Worm (Caenorhabditis elegans) whole organism, L4 larva: ENCODE results near the gene H25P19.1.

Source experiments
- T26A8.4 ChIP-seq: fragments of 200-800 bp; sonication (Bioruptor generic); IDR thresholded peaks from 2 replicates; pipeline ENCODE4 v1.3.6; 2022; ENCODE audit warnings: missing genetic modification characterization, missing compliant biosample characterization
- Y5F2A.4 ChIP-seq: fragments of 200-800 bp; sonication (Bioruptor generic); optimal IDR thresholded peaks from 2 replicates; lab custom pipeline; 2018; ENCODE audit warnings: mild to moderate bottlenecking, missing genetic modification characterization, missing compliant biosample characterization
- aha-1 ChIP-seq: fragments of 150-350 bp; peaks from one replicate; lab custom pipeline; 2014; ENCODE audit warnings: missing biosample characterization, missing genetic modification characterization
- ama-1 ChIP-seq: fragments of 150-350 bp; optimal IDR thresholded peaks from 2 replicates; lab custom pipeline; 2014; ENCODE audit warnings: inconsistent platforms, mixed read lengths
- ctbp-1 ChIP-seq: fragments of 200-800 bp; sonication (Bioruptor generic); IDR thresholded peaks from 2 replicates; pipeline ENCODE4 v1.3.6; 2022; ENCODE audit warnings: missing genetic modification reagents, missing genetic modification characterization, missing compliant biosample characterization
- daf-16 ChIP-seq, 3 experiments: sonication (generic microtip); optimal IDR thresholded peaks; 2 replicates each; lab custom pipeline; 2016 to 2017; ENCODE audit warnings: missing genetic modification characterization in 3 of 3, missing genetic modification reagents in 3 of 3, mild to moderate bottlenecking in 2 of 3, missing compliant biosample characterization in 2 of 3, missing biosample characterization in 1 of 3, moderate library complexity in 1 of 3
- daf-19 ChIP-seq: fragments of 200-800 bp; sonication (Bioruptor generic); conservative IDR thresholded peaks from 2 replicates; pipeline ENCODE4 v1.3.6; 2022; ENCODE audit warnings: missing genetic modification characterization, missing compliant biosample characterization
- dmd-9 ChIP-seq: fragments of 200-800 bp; sonication (Bioruptor generic); IDR thresholded peaks from 2 replicates; pipeline ENCODE4 v1.3.6; 2022; ENCODE audit warnings: missing genetic modification reagents, missing genetic modification characterization, missing compliant biosample characterization
- dpl-1 ChIP-seq: fragments of 150-350 bp; optimal IDR thresholded peaks from 2 replicates; lab custom pipeline; 2014; ENCODE audit warnings: missing biosample characterization, missing genetic modification reagents, missing genetic modification characterization
- dve-1 ChIP-seq: sonication (generic microtip); optimal IDR thresholded peaks from 2 replicates; lab custom pipeline; 2017; ENCODE audit warnings: antibody characterized with exemption, mild to moderate bottlenecking, missing genetic modification characterization, missing compliant biosample characterization; ENCODE audit not compliant: insufficient read depth
- hlh-11 ChIP-seq: fragments of 200-800 bp; sonication (Bioruptor generic); optimal IDR thresholded peaks from 2 replicates; lab custom pipeline; 2018; ENCODE audit warnings: mild to moderate bottlenecking, missing genetic modification characterization, missing compliant biosample characterization
- hlh-30 ChIP-seq: sonication (generic microtip); optimal IDR thresholded peaks from 2 replicates; lab custom pipeline; 2017; ENCODE audit warnings: antibody characterized with exemption, mild to moderate bottlenecking, missing genetic modification characterization, missing compliant biosample characterization; ENCODE audit not compliant: insufficient read depth
- lim-7 ChIP-seq: fragments of 200-800 bp; sonication (Bioruptor generic); IDR thresholded peaks from 2 replicates; pipeline ENCODE4 v1.3.6; 2022; ENCODE audit warnings: missing genetic modification characterization, missing compliant biosample characterization
- lin-1 ChIP-seq: fragments of 200-800 bp; sonication (Bioruptor generic); IDR thresholded peaks from 2 replicates; pipeline ENCODE4 v1.3.6; 2022; ENCODE audit warnings: missing genetic modification reagents, missing genetic modification characterization, missing compliant biosample characterization
- lin-29 ChIP-seq: fragments of 200-800 bp; sonication (Bioruptor generic); IDR thresholded peaks from 2 replicates; pipeline ENCODE4 v1.3.6; 2022; ENCODE audit warnings: missing genetic modification reagents, missing genetic modification characterization, missing compliant biosample characterization
- lin-38 ChIP-seq: fragments of 200-800 bp; sonication (Bioruptor generic); IDR thresholded peaks from 2 replicates; pipeline ENCODE4 v1.3.6; 2022; ENCODE audit warnings: missing genetic modification reagents, missing genetic modification characterization, missing compliant biosample characterization
- lsy-2 ChIP-seq, 2 experiments: fragments of 150-350 bp in 1 of 2; sonication (generic microtip) in 1 of 2; optimal IDR thresholded peaks; 2 replicates each; lab custom pipeline; 2014 to 2017; ENCODE audit warnings: missing biosample characterization in 2 of 2, missing genetic modification characterization in 2 of 2
- madf-5 ChIP-seq, 2 experiments: fragments of 200-800 bp; sonication (Bioruptor generic); IDR thresholded peaks; 2 replicates each; pipeline ENCODE4 v1.3.6; 2022; ENCODE audit warnings: missing compliant biosample characterization in 2 of 2, missing genetic modification characterization in 2 of 2
- mep-1 ChIP-seq: fragments of 150-350 bp; sonication (generic microtip); optimal IDR thresholded peaks from 3 replicates; lab custom pipeline; 2014; ENCODE audit warnings: missing biosample characterization, missing genetic modification characterization
- mes-2 ChIP-seq: sonication (generic microtip); optimal IDR thresholded peaks from 2 replicates; lab custom pipeline; 2016; ENCODE audit warnings: missing genotype, mild to moderate bottlenecking, missing genetic modification characterization, missing compliant biosample characterization; ENCODE audit not compliant: poor library complexity, severe bottlenecking
- mxl-3 ChIP-seq: fragments of 200-800 bp; sonication (Bioruptor generic); optimal IDR thresholded peaks from 2 replicates; lab custom pipeline; 2018; ENCODE audit warnings: mild to moderate bottlenecking, missing genetic modification characterization, missing compliant biosample characterization
- nhr-10 ChIP-seq: fragments of 150-350 bp; optimal IDR thresholded peaks from 2 replicates; lab custom pipeline; 2014; ENCODE audit warnings: missing biosample characterization, missing genetic modification characterization
- nhr-237 ChIP-seq: sonication (generic microtip); optimal IDR thresholded peaks from 2 replicates; lab custom pipeline; 2017; ENCODE audit warnings: missing biosample characterization, missing genetic modification characterization
- nhr-28 ChIP-seq: fragments of 150-350 bp; optimal IDR thresholded peaks from 2 replicates; lab custom pipeline; 2014; ENCODE audit warnings: missing biosample characterization, missing genetic modification characterization
- nhr-41 ChIP-seq: fragments of 200-800 bp; sonication (Bioruptor generic); IDR thresholded peaks from 2 replicates; pipeline ENCODE4 v1.3.6; 2022; ENCODE audit warnings: missing genetic modification reagents, missing genetic modification characterization, missing compliant biosample characterization
- nhr-42 ChIP-seq: fragments of 200-800 bp; sonication (Bioruptor generic); IDR thresholded peaks from 2 replicates; pipeline ENCODE4 v1.3.6; 2022; ENCODE audit warnings: missing genetic modification characterization, missing compliant biosample characterization
- nhr-48 ChIP-seq: sonication (generic microtip); optimal IDR thresholded peaks from 2 replicates; lab custom pipeline; 2016; ENCODE audit warnings: mild to moderate bottlenecking, missing genetic modification characterization, missing compliant biosample characterization
- nhr-6 ChIP-seq: fragments of 150-350 bp; optimal IDR thresholded peaks from 2 replicates; lab custom pipeline; 2014; ENCODE audit warnings: missing biosample characterization, missing genetic modification characterization
- nhr-77 ChIP-seq: fragments of 150-350 bp; optimal IDR thresholded peaks from 2 replicates; lab custom pipeline; 2014; ENCODE audit warnings: missing biosample characterization, missing genetic modification characterization
- pha-4 ChIP-seq, 2 experiments: fragments of 150-350 bp in 1 of 2; fragments of 200-800 bp in 1 of 2; sonication (Bioruptor generic) in 1 of 2; IDR thresholded peaks in 1 of 2; optimal IDR thresholded peaks in 1 of 2; 2 replicates each; pipeline versions ENCODE4 v1.3.6 to Lab custom; 2014 to 2022; ENCODE audit warnings: missing genetic modification characterization in 2 of 2, missing genetic modification reagents in 2 of 2, missing biosample characterization in 1 of 2, missing compliant biosample characterization in 1 of 2
- php-3 ChIP-seq: fragments of 200-800 bp; sonication (Bioruptor generic); IDR thresholded peaks from 2 replicates; pipeline ENCODE4 v1.3.6; 2022; ENCODE audit warnings: missing genetic modification reagents, missing genetic modification characterization, missing compliant biosample characterization
- pqm-1 ChIP-seq: sonication (generic microtip); optimal IDR thresholded peaks from 2 replicates; lab custom pipeline; 2017; ENCODE audit warnings: missing biosample characterization, missing genetic modification characterization
- rbr-2 ChIP-seq: sonication (generic microtip); optimal IDR thresholded peaks from 2 replicates; lab custom pipeline; 2016; ENCODE audit warnings: missing genotype, missing genetic modification characterization, missing compliant biosample characterization
- sdz-12 ChIP-seq: fragments of 200-800 bp; sonication (Bioruptor generic); optimal IDR thresholded peaks from 2 replicates; lab custom pipeline; 2018; ENCODE audit warnings: mild to moderate bottlenecking, missing genetic modification characterization, missing compliant biosample characterization
- set-16 ChIP-seq: fragments of 200-800 bp; sonication (Bioruptor generic); IDR thresholded peaks from 2 replicates; pipeline ENCODE4 v1.3.6; 2022; ENCODE audit warnings: missing genetic modification reagents, missing genetic modification characterization, missing compliant biosample characterization
- tra-1 ChIP-seq: fragments of 200-800 bp; sonication (Bioruptor generic); IDR thresholded peaks from 2 replicates; pipeline ENCODE4 v1.3.6; 2022; ENCODE audit warnings: missing genetic modification reagents, missing genetic modification characterization, missing compliant biosample characterization
- unc-130 ChIP-seq: sonication (generic microtip); optimal IDR thresholded peaks from 2 replicates; lab custom pipeline; 2016; ENCODE audit warnings: missing genetic modification reagents, missing genetic modification characterization, missing compliant biosample characterization
- vab-7 ChIP-seq: fragments of 200-800 bp; sonication (Bioruptor generic); IDR thresholded peaks from 2 replicates; pipeline ENCODE4 v1.3.6; 2022; ENCODE audit warnings: missing genetic modification reagents, missing genetic modification characterization, missing compliant biosample characterization
- zfp-3 ChIP-seq: fragments of 200-800 bp; sonication (Bioruptor generic); conservative IDR thresholded peaks from 2 replicates; pipeline ENCODE4 v1.3.6; 2022; ENCODE audit warnings: missing genetic modification reagents, missing genetic modification characterization, missing compliant biosample characterization
- zip-11 ChIP-seq: fragments of 200-800 bp; sonication (Bioruptor generic); IDR thresholded peaks from 2 replicates; pipeline ENCODE4 v1.3.6; 2022; ENCODE audit warnings: missing genetic modification characterization, missing compliant biosample characterization
- zip-2 ChIP-seq: fragments of 150-350 bp; optimal IDR thresholded peaks from 2 replicates; lab custom pipeline; 2014; ENCODE audit warnings: missing biosample characterization, missing genetic modification characterization
- ztf-7 ChIP-seq: fragments of 150-350 bp; optimal IDR thresholded peaks from 2 replicates; lab custom pipeline; 2014; ENCODE audit warnings: missing biosample characterization, missing genetic modification characterization

The H25P19.1 gene

DNA sequence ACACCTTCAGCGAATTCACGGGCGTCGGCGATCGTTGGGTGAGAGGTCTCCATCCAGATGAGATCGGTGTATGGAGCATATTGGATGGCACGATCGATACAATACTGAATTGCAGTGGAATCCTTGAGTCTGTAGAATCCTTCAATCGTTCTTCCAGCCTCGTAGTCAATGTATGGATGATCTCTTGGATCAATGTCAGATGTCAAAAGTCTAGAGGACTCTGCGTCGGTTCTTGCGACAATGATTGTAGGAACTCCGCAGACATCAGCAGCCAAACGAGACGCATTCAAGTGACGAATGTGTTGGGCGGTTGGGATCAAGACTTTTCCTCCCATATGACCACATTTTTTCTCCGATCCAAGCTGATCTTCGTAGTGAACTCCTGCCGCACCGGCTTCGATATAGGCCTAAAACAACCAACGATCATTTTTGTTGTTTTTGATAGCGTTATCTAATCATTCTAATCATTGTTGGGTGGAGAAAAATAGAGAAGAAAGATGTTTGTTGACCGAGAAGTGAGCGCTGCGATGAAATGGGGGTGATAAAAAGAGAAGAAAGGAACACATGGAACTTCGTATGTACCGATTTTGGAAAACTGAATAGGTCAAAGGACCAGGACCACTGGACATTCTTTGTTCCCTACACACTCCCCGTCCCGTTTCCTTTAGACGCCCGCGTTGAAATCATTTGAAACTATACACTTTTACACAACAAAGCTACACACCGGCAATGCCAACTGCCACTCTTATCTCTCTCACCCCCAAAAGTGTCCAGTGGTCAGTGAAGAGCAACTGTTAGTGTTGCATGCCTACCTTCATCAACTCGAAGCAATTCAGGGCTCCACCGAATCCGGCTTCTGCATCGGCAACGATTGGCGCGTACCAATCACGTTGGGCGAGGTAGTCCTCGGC, 39.3 kb downstream of the H25P19.1 start:
- TF ChIP-seq dmd-9 (GFP tag; lab: Robert Waterston, UW) (peak; percentile 7; the same call in 1 of the 2 replicates), ztf-7 (tag; lab: Kevin White, UChicago) (no peak), unc-130 (GFP tag; lab: Kevin White, UChicago) (no peak), hlh-11 (tag; lab: Kevin White, UChicago) (no peak), lin-38 (GFP tag; lab: Robert Waterston, UW) (0 out of 2 replicates have a peak, but pooled peaks have one; percentile 3), nhr-28 (tag; lab: Kevin White, UChicago) (peak; percentile 26), nhr-42 (peak; percentile 24; the same call in 1 of the 2 replicates), daf-16 (GFP tag; optimal IDR thresholded peaks at IDR 0.05; lab: Kevin White, UChicago) (peak in 1 of 2 experiments; percentile 6), daf-16 (tag; optimal IDR thresholded peaks at IDR 0.05; lab: Kevin White, UChicago) (no peak), lim-7 (0 out of 2 replicates have a peak, but pooled peaks have one; percentile 8), pha-4 (GFP tag; IDR thresholded peaks at IDR 0.05; lab: Robert Waterston, UW) (peak; percentile 18; the same call in 1 of the 2 replicates), pha-4 (tag; optimal IDR thresholded peaks at IDR 0.05; lab: Kevin White, UChicago) (no peak), aha-1 (peak; percentile 97), zfp-3 (peak; percentile 41; the same call in 1 of the 2 replicates), zip-2 (tag; lab: Kevin White, UChicago) (peak; percentile 15), T26A8.4 (peak; percentile 27; the same call in 1 of the 2 replicates), nhr-10 (peak; percentile 22), mes-2 (tag; lab: Kevin White, UChicago) (peak; percentile 11), daf-19 (GFP tag; lab: Robert Waterston, UW) (0 out of 2 replicates have a peak, but pooled peaks have one; percentile 38), nhr-41 (GFP tag; lab: Robert Waterston, UW) (no peak), mep-1 (tag; lab: Kevin White, UChicago) (peak; percentile 30), vab-7 (GFP tag; lab: Robert Waterston, UW) (no peak), dve-1 (tag; lab: Kevin White, UChicago) (peak; percentile 43), ama-1 (lab: Kevin White, UChicago) (peak; percentile 89), lin-29 (GFP tag; lab: Robert Waterston, UW) (no peak; the same call in 1 of the 2 replicates), pqm-1 (tag; lab: Kevin White, UChicago) (peak; percentile 44)

DNA sequence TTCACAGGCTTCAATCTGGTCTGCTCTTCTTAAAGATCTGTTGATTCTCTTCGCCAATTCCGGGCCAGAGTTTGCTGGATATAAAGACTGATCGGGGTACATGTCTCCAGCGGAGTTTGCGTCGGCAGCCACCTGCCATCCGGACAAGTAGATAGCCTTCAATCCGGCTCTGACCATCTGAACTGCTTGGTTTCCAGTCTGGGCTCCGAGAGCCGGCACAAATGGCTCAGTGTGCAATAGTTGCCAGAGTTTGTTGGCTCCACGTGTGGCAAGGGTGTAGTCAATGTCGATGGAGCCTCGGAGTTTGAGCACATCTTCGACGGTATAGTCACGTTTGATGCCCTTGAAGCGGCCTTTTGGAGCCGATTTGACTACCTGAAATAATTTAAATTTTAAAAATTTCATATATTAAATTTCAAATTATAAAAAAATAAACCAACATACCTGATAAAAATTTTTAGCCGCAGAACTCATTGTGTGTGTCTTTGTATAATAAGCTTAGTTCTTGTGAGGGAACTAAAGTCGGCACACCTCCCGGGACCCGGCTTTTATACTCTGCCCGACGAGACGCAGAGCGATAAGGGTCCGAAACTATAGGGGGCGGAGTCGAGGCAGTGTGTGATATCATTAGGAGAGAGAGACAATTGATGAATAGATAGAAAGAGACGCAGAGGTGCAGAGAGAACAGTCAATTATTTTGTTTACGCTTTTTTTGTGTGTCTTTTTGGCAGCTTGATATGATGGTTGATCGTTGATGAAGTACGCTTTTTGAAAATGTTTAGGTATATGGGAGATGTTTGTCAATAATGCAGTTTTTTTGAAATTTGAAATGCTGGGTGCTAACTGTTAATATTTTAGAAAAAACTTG, 40.2 kb downstream of the H25P19.1 start, which contains the start of the genes icl-1 and srh-2:
TSS of gene icl-1 (minus strand) at position 521 of the 868 bp plus-strand sequence.
TSS of gene srh-2 (plus strand) at position 818 of the 868 bp plus-strand sequence.
- TF ChIP-seq dpl-1 (GFP tag; lab: Kevin White, UChicago) (peak; percentile 1), set-16 (GFP tag; lab: Robert Waterston, UW) (peak; percentile 76), zfp-3 (peak; percentile 48), dve-1 (tag; lab: Kevin White, UChicago) (peak; percentile 85), nhr-237 (tag; lab: Kevin White, UChicago) (no peak), tra-1 (no peak; the same call in 1 of the 2 replicates), rbr-2 (no peak), pha-4 (GFP tag; IDR thresholded peaks at IDR 0.05; lab: Robert Waterston, UW) (peak; percentile 43; the same call in 1 of the 2 replicates), pha-4 (tag; optimal IDR thresholded peaks at IDR 0.05; lab: Kevin White, UChicago) (no peak), hlh-30 (tag; lab: Kevin White, UChicago) (peak; percentile 62), lin-1 (GFP tag; lab: Robert Waterston, UW) (0 out of 2 replicates have a peak, but pooled peaks have one; percentile 23), zip-11 (GFP tag; lab: Robert Waterston, UW) (0 out of 2 replicates have a peak, but pooled peaks have one; percentile 16), mep-1 (tag; lab: Kevin White, UChicago) (peak; percentile 73), sdz-12 (peak; percentile 84), nhr-6 (tag; lab: Kevin White, UChicago) (peak; percentile 60), php-3 (GFP tag; lab: Robert Waterston, UW) (no peak), mes-2 (tag; lab: Kevin White, UChicago) (peak; percentile 55), hlh-11 (tag; lab: Kevin White, UChicago) (peak; percentile 84), ama-1 (lab: Kevin White, UChicago) (peak; percentile 95), mxl-3 (GFP tag; lab: Kevin White, UChicago) (no peak), nhr-42 (0 out of 2 replicates have a peak, but pooled peaks have one; percentile 46), nhr-48 (tag; lab: Kevin White, UChicago) (peak; percentile 40), ctbp-1 (GFP tag; lab: Robert Waterston, UW) (peak; percentile 6), Y5F2A.4 (peak; percentile 65), lsy-2 (tag; optimal IDR thresholded peaks at IDR 0.05; lab: Kevin White, UChicago) (peak in 1 of 2 experiments; percentile 47), nhr-77 (tag; lab: Kevin White, UChicago) (peak; percentile 29), madf-5 (GFP tag; IDR thresholded peaks at IDR 0.05; lab: Robert Waterston, UW) (0 out of 4 replicates have a peak, but pooled peaks of 1 of the 2 experiments have one; percentile 25)
